Worm (Caenorhabditis elegans) whole organism, L2 larva: Measurements from ENCODE around the gene T12G3.11.

Experiments used
- F13H6.1 ChIP-seq: sonication (generic microtip); optimal IDR thresholded peaks from 2 replicates; lab custom pipeline; 2016; ENCODE audit warnings: missing genetic modification characterization, missing compliant biosample characterization
- R02D3.7 ChIP-seq: fragments of 150-350 bp; optimal IDR thresholded peaks from 2 replicates; lab custom pipeline; 2014; ENCODE audit warnings: missing biosample characterization, missing genetic modification characterization
- ZK546.5 ChIP-seq: sonication (generic microtip); optimal IDR thresholded peaks from 2 replicates; lab custom pipeline; 2017; ENCODE audit warnings: missing biosample characterization, missing genetic modification characterization
- alr-1 ChIP-seq: fragments of 150-350 bp; optimal IDR thresholded peaks from 2 replicates; lab custom pipeline; 2014; ENCODE audit warnings: missing biosample characterization, missing genetic modification characterization
- aly-2 ChIP-seq: fragments of 150-350 bp; optimal IDR thresholded peaks from 2 replicates; lab custom pipeline; 2014; ENCODE audit warnings: missing biosample characterization, missing genetic modification characterization
- blmp-1 ChIP-seq: sonication (generic microtip); optimal IDR thresholded peaks from 2 replicates; lab custom pipeline; 2017; ENCODE audit warnings: missing genetic modification characterization, mild to moderate bottlenecking, missing compliant biosample characterization, antibody characterized with exemption, moderate library complexity; ENCODE audit not compliant: insufficient read depth
- ceh-16 ChIP-seq: fragments of 150-350 bp; optimal IDR thresholded peaks from 2 replicates; lab custom pipeline; 2014; ENCODE audit warnings: missing biosample characterization, missing genetic modification characterization
- ceh-82 ChIP-seq: fragments of 150-350 bp; optimal IDR thresholded peaks from 2 replicates; lab custom pipeline; 2014; ENCODE audit warnings: missing biosample characterization, missing genetic modification characterization
- crh-2 ChIP-seq: sonication (generic microtip); optimal IDR thresholded peaks from 2 replicates; lab custom pipeline; 2017; ENCODE audit warnings: missing biosample characterization, missing genetic modification characterization
- egl-27 ChIP-seq: sonication (generic microtip); optimal IDR thresholded peaks from 3 replicates; lab custom pipeline; 2017; ENCODE audit warnings: missing biosample characterization, missing genetic modification reagents, missing genetic modification characterization
- elt-1 ChIP-seq: fragments of 150-350 bp; optimal IDR thresholded peaks from 2 replicates; lab custom pipeline; 2014; ENCODE audit warnings: missing biosample characterization, missing genetic modification characterization
- elt-3 ChIP-seq: sonication (generic microtip); optimal IDR thresholded peaks from 2 replicates; lab custom pipeline; 2017; ENCODE audit warnings: missing biosample characterization, missing genetic modification characterization
- fos-1 ChIP-seq: fragments of 150-350 bp; optimal IDR thresholded peaks from 2 replicates; lab custom pipeline; 2014; ENCODE audit warnings: missing biosample characterization, missing genetic modification characterization
- lin-13 ChIP-seq: fragments of 150-350 bp; optimal IDR thresholded peaks from 2 replicates; lab custom pipeline; 2014; ENCODE audit warnings: missing biosample characterization, missing genetic modification reagents, missing genetic modification characterization
- lin-39 ChIP-seq: fragments of 150-350 bp; optimal IDR thresholded peaks from 2 replicates; lab custom pipeline; 2014; ENCODE audit warnings: missing biosample characterization, missing genetic modification reagents, missing genetic modification characterization
- mbf-1 ChIP-seq: sonication (generic microtip); optimal IDR thresholded peaks from 2 replicates; lab custom pipeline; 2017; ENCODE audit warnings: missing biosample characterization, missing genetic modification characterization
- mdl-1 ChIP-seq, 2 experiments: fragments of 150-350 bp in 1 of 2; sonication (generic microtip) in 1 of 2; optimal IDR thresholded peaks; 2 replicates each; lab custom pipeline; 2017; ENCODE audit warnings: missing biosample characterization in 2 of 2, missing genetic modification characterization in 2 of 2
- nhr-10 ChIP-seq: sonication (generic microtip); optimal IDR thresholded peaks from 2 replicates; lab custom pipeline; 2017; ENCODE audit warnings: missing biosample characterization, missing genetic modification characterization
- nhr-12 ChIP-seq: fragments of 150-350 bp; optimal IDR thresholded peaks from 2 replicates; lab custom pipeline; 2014; ENCODE audit warnings: missing biosample characterization, missing genetic modification characterization
- nhr-129 ChIP-seq: fragments of 150-350 bp; optimal IDR thresholded peaks from 2 replicates; lab custom pipeline; 2014; ENCODE audit warnings: missing biosample characterization, missing genetic modification characterization
- nhr-21 ChIP-seq: fragments of 150-350 bp; optimal IDR thresholded peaks from 2 replicates; lab custom pipeline; 2014; ENCODE audit warnings: missing biosample characterization, missing genetic modification characterization
- nhr-23 ChIP-seq: fragments of 150-350 bp; optimal IDR thresholded peaks from 2 replicates; lab custom pipeline; 2014; ENCODE audit warnings: missing biosample characterization, missing genetic modification reagents, missing genetic modification characterization
- nhr-237 ChIP-seq: fragments of 150-350 bp; optimal IDR thresholded peaks from 2 replicates; lab custom pipeline; 2014; ENCODE audit warnings: missing biosample characterization, missing genetic modification characterization
- nhr-25 ChIP-seq: fragments of 150-350 bp; sonication (generic microtip); optimal IDR thresholded peaks from 3 replicates; lab custom pipeline; 2014; ENCODE audit warnings: missing biosample characterization, missing genetic modification characterization
- nhr-77 ChIP-seq: fragments of 150-350 bp; optimal IDR thresholded peaks from 2 replicates; lab custom pipeline; 2014; ENCODE audit warnings: missing biosample characterization, missing genetic modification characterization
- peb-1 ChIP-seq: fragments of 150-350 bp; optimal IDR thresholded peaks from 2 replicates; lab custom pipeline; 2014; ENCODE audit warnings: missing biosample characterization, missing genetic modification characterization
- skn-1 ChIP-seq: sonication (generic microtip); optimal IDR thresholded peaks from 2 replicates; lab custom pipeline; 2017; ENCODE audit warnings: missing biosample characterization, missing genetic modification characterization
- sma-3 ChIP-seq: sonication (generic microtip); optimal IDR thresholded peaks from 2 replicates; lab custom pipeline; 2016; ENCODE audit warnings: missing genetic modification reagents, missing genetic modification characterization, missing compliant biosample characterization
- sma-9 ChIP-seq, 2 experiments: fragments of 150-350 bp in 1 of 2; sonication (generic microtip) in 1 of 2; optimal IDR thresholded peaks; 2 replicates each; lab custom pipeline; 2014 to 2016; ENCODE audit warnings: missing genetic modification characterization in 2 of 2, mild to moderate bottlenecking in 1 of 2, missing biosample characterization in 1 of 2, missing compliant biosample characterization in 1 of 2, missing genetic modification reagents in 1 of 2, moderate library complexity in 1 of 2
- unc-55 ChIP-seq: fragments of 150-350 bp; sonication (generic microtip); optimal IDR thresholded peaks from 3 replicates; lab custom pipeline; 2014; ENCODE audit warnings: missing biosample characterization, missing genetic modification reagents, missing genetic modification characterization
- zag-1 ChIP-seq: fragments of 150-350 bp; optimal IDR thresholded peaks from 2 replicates; lab custom pipeline; 2014; ENCODE audit warnings: missing biosample characterization, missing genetic modification characterization
- ztf-1 ChIP-seq: fragments of 200-800 bp; sonication (Bioruptor generic); conservative IDR thresholded peaks from 2 replicates; pipeline ENCODE4 v1.3.6; 2022; ENCODE audit warnings: missing genetic modification characterization, missing compliant biosample characterization
- ztf-11 ChIP-seq: sonication (generic microtip); optimal IDR thresholded peaks from 2 replicates; lab custom pipeline; 2017; ENCODE audit warnings: missing biosample characterization, missing genetic modification characterization
- ztf-4 ChIP-seq: fragments of 150-350 bp; optimal IDR thresholded peaks from 2 replicates; lab custom pipeline; 2014; ENCODE audit warnings: missing biosample characterization, missing genetic modification characterization

T12G3.11 gene

DNA sequence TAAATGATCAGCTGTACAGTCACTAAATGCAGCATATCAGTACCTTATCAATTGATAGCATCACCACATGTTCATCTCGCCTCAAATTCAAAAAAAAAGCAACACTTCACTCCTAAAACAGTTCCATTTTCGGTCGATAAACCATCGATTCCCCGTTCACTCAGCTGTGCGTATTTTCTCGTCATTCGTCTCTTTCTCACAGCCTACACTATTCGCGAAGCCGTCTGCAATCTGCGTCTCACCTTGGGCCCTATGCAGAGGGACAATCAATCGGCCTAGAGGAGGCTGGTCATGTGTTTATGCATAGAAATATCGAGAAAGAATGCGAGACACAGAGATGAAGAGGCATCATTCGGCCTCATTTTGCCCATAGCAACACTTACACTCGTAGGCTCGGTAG lies 2.8 kb upstream of the T12G3.11 start (continued):
- peak; percentile 68 for TF ChIP-seq unc-55
- TF ChIP-seq F13H6.1 (tag; lab: Kevin White, UChicago), result peak; percentile 91
- TF ChIP-seq fos-1 (tag; lab: Kevin White, UChicago), result peak; percentile 85
- no peak for TF ChIP-seq nhr-237 (tag; lab: Kevin White, UChicago)
- no peak for TF ChIP-seq aly-2 (tag; lab: Kevin White, UChicago)
- no peak for TF ChIP-seq elt-3 (tag; lab: Kevin White, UChicago)
- no peak for TF ChIP-seq ceh-82
- peak; percentile 28 for TF ChIP-seq alr-1 (tag; lab: Kevin White, UChicago)

DNA sequence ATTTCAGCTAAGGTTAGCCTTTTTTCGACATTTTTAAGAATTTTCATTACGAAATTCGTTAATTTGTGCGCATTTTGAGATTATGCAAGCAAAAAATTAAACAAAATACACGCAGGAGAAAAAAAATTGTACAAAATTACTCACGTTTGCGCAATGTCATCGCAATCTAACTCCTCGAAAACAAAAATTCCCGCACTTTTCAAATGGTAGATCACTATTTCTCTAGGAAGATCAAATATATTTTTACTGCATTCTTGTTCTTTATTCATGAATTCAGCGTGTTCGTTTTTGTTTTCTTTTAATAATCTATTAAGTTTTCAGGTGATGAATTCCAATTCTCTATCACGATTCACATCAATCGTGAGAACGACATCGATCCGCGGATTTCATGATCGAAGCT lies 1.4 kb upstream of the T12G3.11 start, which contains the start of the genes T12G3.6 and mrpl-51:
Gene T12G3.6, minus strand, starts transcription at position 269 of the 400 bp plus-strand sequence.
Gene mrpl-51, plus strand, starts transcription at position 322 of the 400 bp plus-strand sequence.
- TF ChIP-seq nhr-77 (tag; lab: Kevin White, UChicago) (no peak), ztf-1 (GFP tag; lab: Robert Waterston, UW) (no peak), mdl-1 (tag; optimal IDR thresholded peaks at IDR 0.05; lab: Kevin White, UChicago) (no peak), nhr-10 (no peak), blmp-1 (tag; lab: Kevin White, UChicago) (no peak), lin-13 (GFP tag; lab: Kevin White, UChicago) (no peak), crh-2 (tag; lab: Kevin White, UChicago) (no peak), ztf-4 (tag; lab: Kevin White, UChicago) (no peak), peb-1 (tag; lab: Kevin White, UChicago) (no peak), egl-27 (tag; lab: Kevin White, UChicago) (no peak), mbf-1 (no peak), ztf-11 (no peak), nhr-237 (tag; lab: Kevin White, UChicago) (no peak), lin-39 (tag; lab: Kevin White, UChicago) (no peak), nhr-12 (tag; lab: Kevin White, UChicago) (no peak)
- TF ChIP-seq, all 48 proteins: peak for 0

DNA sequence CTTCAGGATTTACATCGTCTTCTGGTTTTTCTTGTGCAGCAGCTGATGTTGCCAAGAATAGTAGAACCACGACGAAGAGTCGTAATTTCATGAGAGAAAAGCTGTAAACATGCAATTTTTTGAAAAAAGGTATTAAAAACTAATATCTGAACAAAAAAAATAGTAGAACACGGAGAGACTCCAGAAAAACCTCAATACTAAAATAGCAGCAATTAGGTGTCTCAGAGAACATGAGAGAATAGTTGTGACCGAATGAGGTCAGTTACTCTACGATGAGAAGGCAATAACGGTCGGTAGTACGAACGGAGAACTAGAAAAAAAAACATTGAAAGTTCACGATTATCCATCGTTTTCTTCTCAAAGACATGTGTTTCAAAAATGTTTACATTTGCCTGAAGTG lies 498 bp downstream of the T12G3.11 start, which contains the start of gene tgn-38:
Gene tgn-38, minus strand, starts transcription at position 101 of the 400 bp plus-strand sequence.
- TF ChIP-seq nhr-129 (tag; lab: Kevin White, UChicago) (peak; percentile 22), R02D3.7 (tag; lab: Kevin White, UChicago) (no peak)

DNA sequence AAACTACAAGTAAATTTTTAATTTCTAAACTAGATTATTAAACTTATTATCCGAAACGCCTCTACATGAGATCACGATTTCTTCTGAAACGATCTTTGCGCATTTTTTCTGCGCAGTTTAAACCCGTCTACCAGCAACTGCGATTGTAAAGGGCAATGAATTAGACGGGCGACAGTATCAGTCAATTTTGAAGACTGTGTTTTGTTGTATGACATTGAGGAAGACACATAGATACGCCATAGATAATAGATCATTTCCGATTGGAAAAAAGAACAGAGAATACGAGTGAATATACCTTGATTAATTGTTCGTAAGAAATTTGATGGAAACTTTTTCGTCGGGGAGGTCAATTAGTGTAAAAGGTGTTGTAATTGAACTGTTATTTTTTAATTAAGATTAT lies 8.2 kb downstream of the T12G3.11 start:
- TF ChIP-seq F13H6.1 (tag; lab: Kevin White, UChicago) (no peak), nhr-12 (tag; lab: Kevin White, UChicago) (no peak), nhr-25 (tag; lab: Kevin White, UChicago) (peak; percentile 80), ztf-1 (GFP tag; lab: Robert Waterston, UW) (no peak), nhr-23 (tag; lab: Kevin White, UChicago) (no peak), ZK546.5 (tag; lab: Kevin White, UChicago) (no peak), nhr-129 (tag; lab: Kevin White, UChicago) (peak; percentile 57), sma-3 (GFP tag; lab: Kevin White, UChicago) (no peak), nhr-77 (tag; lab: Kevin White, UChicago) (no peak), ceh-16 (tag; lab: Kevin White, UChicago) (peak; percentile 71), nhr-10 (no peak), egl-27 (tag; lab: Kevin White, UChicago) (no peak), mbf-1 (no peak), zag-1 (tag; lab: Kevin White, UChicago) (no peak), nhr-21 (tag; lab: Kevin White, UChicago) (peak; percentile 68), unc-55 (no peak), skn-1 (tag; lab: Kevin White, UChicago) (no peak), blmp-1 (tag; lab: Kevin White, UChicago) (peak; percentile 58), sma-9 (GFP tag; optimal IDR thresholded peaks at IDR 0.05; lab: Kevin White, UChicago) (peak; percentile 65), sma-9 (tag; optimal IDR thresholded peaks at IDR 0.05; lab: Kevin White, UChicago) (no peak), fos-1 (tag; lab: Kevin White, UChicago) (peak; percentile 12), elt-3 (tag; lab: Kevin White, UChicago) (no peak)

DNA sequence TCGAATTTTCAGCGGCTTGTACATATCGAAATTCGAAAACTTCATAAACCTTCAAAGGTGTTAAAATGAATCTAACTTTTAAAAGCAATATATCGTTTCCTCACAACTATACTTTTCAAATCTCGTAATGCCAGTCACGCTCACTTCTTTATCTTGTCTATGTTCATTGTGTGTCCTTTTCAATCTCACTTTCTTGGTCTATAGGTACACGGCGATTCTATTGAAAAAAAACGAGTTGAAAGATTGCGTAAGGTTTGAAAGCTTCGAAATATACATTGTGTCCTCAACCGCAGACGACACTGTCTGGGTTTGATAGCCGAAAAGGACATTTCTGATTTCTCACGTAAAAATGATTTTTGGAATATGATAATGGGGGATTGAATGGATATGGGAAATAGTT lies 10.7 kb downstream of the T12G3.11 start:
- TF ChIP-seq mdl-1 (tag; optimal IDR thresholded peaks at IDR 0.05; lab: Kevin White, UChicago), result no peak
- TF ChIP-seq zag-1 (tag; lab: Kevin White, UChicago), result no peak
- no peak for TF ChIP-seq elt-1 (tag; lab: Kevin White, UChicago)
- no peak for TF ChIP-seq alr-1 (tag; lab: Kevin White, UChicago)
- TF ChIP-seq nhr-77 (tag; lab: Kevin White, UChicago), result no peak
